Worm (Caenorhabditis elegans): ENCODE data around the gene mig-17.

mig-17 gene

ce11 chrV:11407251-11407650 lies 39.2 kb upstream of the mig-17 start, which contains the start of gene K03B8.6:
Gene K03B8.6, plus strand, starts transcription at chrV:11407584.
- TF ChIP-seq unc-62 (GFP tag; optimal IDR thresholded peaks at IDR 0.05 in 1 of 2): peak in 1 of 2 experiments; percentile 64
- TF ChIP-seq unc-62 (tag; optimal IDR thresholded peaks at IDR 0.05): no peak
- no peak for TF ChIP-seq unc-39 (tag; optimal IDR thresholded peaks at IDR 0.05)
- no peak for TF ChIP-seq vab-7 (GFP tag; IDR thresholded peaks at IDR 0.05)
- no peak for TF ChIP-seq nhr-25 (tag; optimal IDR thresholded peaks at IDR 0.05; ENCODE audit: borderline replicate concordance, insufficient read depth)
- TF ChIP-seq ceh-20 (GFP tag; IDR thresholded peaks at IDR 0.05): no peak
- TF ChIP-seq aha-1 (tag): peak; percentile 70
- no peak for TF ChIP-seq F49E8.2 (tag; optimal IDR thresholded peaks at IDR 0.05; ENCODE audit: borderline replicate concordance)
- no peak for TF ChIP-seq arid-1 (GFP tag; conservative IDR thresholded peaks at IDR 0.05)

DNA sequence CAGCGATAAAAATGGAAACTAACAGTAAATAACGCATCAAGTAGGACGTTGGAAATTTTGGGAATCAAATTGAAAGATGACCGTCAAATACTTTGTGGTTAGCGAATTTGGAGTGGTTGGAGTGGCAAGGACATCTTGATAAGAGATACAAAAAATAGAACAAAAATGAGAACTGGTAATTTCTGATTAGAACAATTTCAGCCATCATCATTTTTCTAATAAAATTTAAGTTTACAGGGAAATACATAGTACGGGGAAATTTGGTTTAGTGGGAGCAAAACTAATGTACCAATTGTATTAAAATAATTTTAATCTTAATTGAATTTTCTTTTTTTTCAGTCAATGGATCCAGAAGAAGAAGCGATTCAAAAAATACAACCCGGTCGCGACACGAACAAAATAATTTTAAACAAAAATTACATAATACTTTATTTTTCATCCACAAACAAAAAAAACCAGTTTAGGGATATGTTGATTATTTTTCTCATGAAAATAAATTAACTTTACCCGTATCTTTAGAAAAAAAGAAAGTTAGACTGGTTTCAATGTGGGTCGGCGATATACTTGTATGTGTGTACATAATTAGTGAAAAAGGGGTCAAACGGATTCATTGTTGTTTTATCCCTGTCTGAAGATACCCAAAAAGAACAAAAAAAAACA lies 35.5 kb upstream of the mig-17 start, which contains the start of the genes K03B8.8 and grl-3:
K03B8.8 (minus strand) TSS at position 101 of the 660 bp plus-strand sequence.
grl-3 (plus strand) TSS at position 610 of the 660 bp plus-strand sequence.
- TF ChIP-seq nhr-28 (tag; optimal IDR thresholded peaks at IDR 0.05) (peak; percentile 20), nhr-25 (tag; optimal IDR thresholded peaks at IDR 0.05; ENCODE audit: borderline replicate concordance, insufficient read depth) (no peak)

- 0 out of 2 replicates have a peak, but pooled peaks have one; percentile 22 for TF ChIP-seq Y48G9A.11 (GFP tag; IDR thresholded peaks at IDR 0.05)
- no peak for TF ChIP-seq mxl-2 (GFP tag; conservative IDR thresholded peaks at IDR 0.05)
- TF ChIP-seq aha-1 (tag): no peak
- TF ChIP-seq nhr-28 (tag; optimal IDR thresholded peaks at IDR 0.05): peak; percentile 54
- TF ChIP-seq nhr-76 (tag; optimal IDR thresholded peaks at IDR 0.05): no peak
- no peak for TF ChIP-seq ces-1 (GFP tag; optimal IDR thresholded peaks at IDR 0.05)
- peak; percentile 42; the same call in 1 of the 2 replicates for TF ChIP-seq lin-1 (GFP tag; IDR thresholded peaks at IDR 0.05)
- TF ChIP-seq egl-43 (GFP tag; IDR thresholded peaks at IDR 0.05): no peak; the same call in 1 of the 2 replicates
- TF ChIP-seq lin-29 (GFP tag; IDR thresholded peaks at IDR 0.05): no peak
- TF ChIP-seq lim-7 (GFP tag; IDR thresholded peaks at IDR 0.05): peak; percentile 75
- TF ChIP-seq hif-1 (tag; optimal IDR thresholded peaks at IDR 0.05): peak in 1 of 2 experiments; percentile 38
- peak; percentile 27 for TF ChIP-seq gei-8 (GFP tag; optimal IDR thresholded peaks at IDR 0.05)
- TF ChIP-seq zfp-2 (tag; optimal IDR thresholded peaks at IDR 0.05): no peak
- 0 out of 2 replicates have a peak, but pooled peaks have one; percentile 57 for TF ChIP-seq dmd-8 (GFP tag; IDR thresholded peaks at IDR 0.05)
- peak; percentile 71 for TF ChIP-seq hmg-1.1 (GFP tag; IDR thresholded peaks at IDR 0.05)
- no peak for TF ChIP-seq ztf-7 (tag; optimal IDR thresholded peaks at IDR 0.05)
- TF ChIP-seq daf-16 (GFP tag; optimal IDR thresholded peaks at IDR 0.05): peak in 1 of 2 experiments; percentile 53
- TF ChIP-seq daf-16 (tag; optimal IDR thresholded peaks at IDR 0.05): no peak
- TF ChIP-seq F44E2.7 (GFP tag; IDR thresholded peaks at IDR 0.05): 0 out of 2 replicates have a peak, but pooled peaks have one; percentile 52
- peak; percentile 70; the same call in 1 of the 2 replicates for TF ChIP-seq zfp-3 (GFP tag; conservative IDR thresholded peaks at IDR 0.05)
- TF ChIP-seq hlh-30 (tag; optimal IDR thresholded peaks at IDR 0.05; ENCODE audit: insufficient read depth): peak; percentile 69
- TF ChIP-seq ceh-62 (tag; optimal IDR thresholded peaks at IDR 0.05): no peak
- peak; percentile 51 for TF ChIP-seq mxl-3 (GFP tag; optimal IDR thresholded peaks at IDR 0.05)
- TF ChIP-seq nhr-25 (tag; optimal IDR thresholded peaks at IDR 0.05; ENCODE audit: borderline replicate concordance, insufficient read depth): no peak
- no peak for TF ChIP-seq rbr-2 (tag; optimal IDR thresholded peaks at IDR 0.05)
- TF ChIP-seq F26F4.8 (GFP tag; conservative IDR thresholded peaks at IDR 0.05): no peak
- TF ChIP-seq hlh-11 (tag; optimal IDR thresholded peaks at IDR 0.05): peak; percentile 77
- no peak for TF ChIP-seq nhr-10 (tag; optimal IDR thresholded peaks at IDR 0.05)
- TF ChIP-seq saeg-2 (GFP tag; IDR thresholded peaks at IDR 0.05): 0 out of 2 replicates have a peak, but pooled peaks have one; percentile 38
- TF ChIP-seq daf-12 (tag; optimal IDR thresholded peaks at IDR 0.05): no peak
- peak; percentile 6 for TF ChIP-seq dpl-1 (GFP tag; optimal IDR thresholded peaks at IDR 0.05)
- peak; percentile 45; the same call in 1 of the 2 replicates for TF ChIP-seq madf-9 (GFP tag; conservative IDR thresholded peaks at IDR 0.05)
- 0 out of 2 replicates have a peak, but pooled peaks have one; percentile 54 for TF ChIP-seq dmd-9 (GFP tag; IDR thresholded peaks at IDR 0.05)
- TF ChIP-seq zag-1 (tag; optimal IDR thresholded peaks at IDR 0.05): no peak
- no peak for TF ChIP-seq skn-1 (tag; optimal IDR thresholded peaks at IDR 0.05)
- peak; percentile 49; the same call in 1 of the 2 replicates for TF ChIP-seq ceh-20 (GFP tag; IDR thresholded peaks at IDR 0.05)
- TF ChIP-seq dmd-6 (GFP tag; IDR thresholded peaks at IDR 0.05): peak; percentile 82
- peak; percentile 64 for TF ChIP-seq vab-7 (GFP tag; IDR thresholded peaks at IDR 0.05)
- TF ChIP-seq lin-15B (tag; optimal IDR thresholded peaks at IDR 0.05): no peak
- TF ChIP-seq F37D6.2 (tag; optimal IDR thresholded peaks at IDR 0.05): no peak
Observed at ce11 chrV:11412125-11412524, 34.4 kb upstream of the mig-17 start.
